Fruit fly (Drosophila melanogaster) whole organism, embryonic: ENCODE data around the gene Rcd5.

Experiments used
- B-H1 ChIP-seq: fragments of 200-800 bp; sonication (Bioruptor generic); IDR thresholded peaks from 3 replicates; pipeline ENCODE4 v1.3.6; 2022; ENCODE audit warnings: missing biosample characterization, missing genetic modification characterization
- CG11093 ChIP-seq: fragments of 200-800 bp; sonication (Bioruptor generic); IDR thresholded peaks from 3 replicates; pipeline ENCODE4 v1.3.6; 2022; ENCODE audit warnings: missing biosample characterization, missing genetic modification characterization
- CG11504 ChIP-seq: fragments of 200-800 bp; sonication (Bioruptor generic); optimal IDR thresholded peaks from 3 replicates; lab custom pipeline; 2019; ENCODE audit warnings: missing biosample characterization, mild to moderate bottlenecking, missing genetic modification characterization, moderate library complexity
- CG11560 ChIP-seq: fragments of 200-800 bp; sonication (Bioruptor generic); IDR thresholded peaks from 3 replicates; pipeline ENCODE4 v1.3.6; 2022; ENCODE audit warnings: missing biosample characterization, missing genetic modification characterization
- CG1233 ChIP-seq: fragments of 200-800 bp; sonication (Bioruptor generic); optimal IDR thresholded peaks from 4 replicates; lab custom pipeline; 2018; ENCODE audit warnings: missing biosample characterization, mild to moderate bottlenecking, missing genetic modification characterization
- CG13287 ChIP-seq: fragments of 200-800 bp; sonication (Bioruptor generic); IDR thresholded peaks from 2 replicates; pipeline ENCODE4 v1.3.6; 2022; ENCODE audit warnings: missing biosample characterization, missing genetic modification characterization; ENCODE audit not compliant: partially characterized antibody
- CG1603 ChIP-seq: fragments of 200-800 bp; sonication (Bioruptor generic); optimal IDR thresholded peaks from 2 replicates; lab custom pipeline; 2019; ENCODE audit warnings: missing biosample characterization, mild to moderate bottlenecking, missing genetic modification characterization, moderate library complexity
- CG16813 ChIP-seq: fragments of 200-800 bp; sonication (Bioruptor generic); IDR thresholded peaks from 3 replicates; pipeline ENCODE4 v1.3.6; 2022; ENCODE audit warnings: missing biosample characterization, missing genetic modification characterization; ENCODE audit not compliant: partially characterized antibody
- CG17568 ChIP-seq: fragments of 200-800 bp; sonication (Bioruptor generic); optimal IDR thresholded peaks from 2 replicates; lab custom pipeline; 2018; ENCODE audit warnings: missing biosample characterization, mild to moderate bottlenecking, missing genetic modification characterization, moderate library complexity
- CG31441 ChIP-seq: fragments of 200-800 bp; sonication (Bioruptor generic); IDR thresholded peaks from 2 replicates; pipeline ENCODE4 v1.3.6; 2022; ENCODE audit warnings: missing biosample characterization, missing genetic modification characterization
- CG33213 ChIP-seq: fragments of 200-800 bp; sonication (Bioruptor generic); optimal IDR thresholded peaks from 3 replicates; lab custom pipeline; 2016; ENCODE audit warnings: missing biosample characterization, missing genetic modification characterization
- CG3407 ChIP-seq: fragments of 200-800 bp; sonication (Bioruptor generic); optimal IDR thresholded peaks from 2 replicates; lab custom pipeline; 2018; ENCODE audit warnings: missing biosample characterization, mild to moderate bottlenecking, missing genetic modification characterization
- CG3995 ChIP-seq: fragments of 200-800 bp; sonication (Bioruptor generic); optimal IDR thresholded peaks from 3 replicates; lab custom pipeline; 2016; ENCODE audit warnings: missing biosample characterization, missing genetic modification characterization
- CG4617 ChIP-seq: fragments of 200-800 bp; sonication (Bioruptor generic); optimal IDR thresholded peaks from 3 replicates; lab custom pipeline; 2016; ENCODE audit warnings: missing biosample characterization, missing genetic modification characterization, borderline replicate concordance
- CG4820 ChIP-seq: fragments of 200-800 bp; sonication (Bioruptor generic); optimal IDR thresholded peaks from 3 replicates; lab custom pipeline; 2016; ENCODE audit warnings: missing biosample characterization, missing genetic modification characterization
- CG6689 ChIP-seq: fragments of 200-800 bp; sonication (Bioruptor generic); IDR thresholded peaks from 2 replicates; pipeline ENCODE4 v1.3.6; 2022; ENCODE audit warnings: missing biosample characterization, missing genetic modification characterization
- CG7372 ChIP-seq: fragments of 200-800 bp; sonication (Bioruptor generic); IDR thresholded peaks from 2 replicates; pipeline ENCODE4 v1.3.6; 2022; ENCODE audit warnings: missing biosample characterization, missing genetic modification characterization
- CG7745 ChIP-seq: fragments of 200-800 bp; sonication (Bioruptor generic); optimal IDR thresholded peaks from 2 replicates; lab custom pipeline; 2018; ENCODE audit warnings: missing biosample characterization, mild to moderate bottlenecking, missing genetic modification characterization, moderate library complexity
- Chrac-16 ChIP-seq: fragments of 200-800 bp; sonication (Bioruptor generic); optimal IDR thresholded peaks from 3 replicates; lab custom pipeline; 2016; ENCODE audit warnings: missing biosample characterization, missing genetic modification characterization
- Drgx ChIP-seq: fragments of 200-800 bp; sonication (Bioruptor generic); IDR thresholded peaks from 2 replicates; pipeline ENCODE4 v1.3.6; 2022; ENCODE audit warnings: missing biosample characterization, missing genetic modification characterization
- ERR ChIP-seq: fragments of 200-800 bp; sonication (Bioruptor generic); optimal IDR thresholded peaks from 2 replicates; lab custom pipeline; 2016; ENCODE audit warnings: missing biosample characterization, missing genetic modification characterization
- Ets65A ChIP-seq: fragments of 200-800 bp; sonication (Bioruptor generic); peaks from one replicate; lab custom pipeline; 2016; ENCODE audit warnings: missing biosample characterization, missing genetic modification characterization
- H15 ChIP-seq: fragments of 200-800 bp; sonication (Bioruptor generic); IDR thresholded peaks from 3 replicates; pipeline ENCODE4 v1.3.6; 2022; ENCODE audit warnings: missing biosample characterization, missing genetic modification characterization
- Hey ChIP-seq: fragments of 200-800 bp; sonication (Bioruptor generic); optimal IDR thresholded peaks from 3 replicates; lab custom pipeline; 2018; ENCODE audit warnings: missing biosample characterization, mild to moderate bottlenecking, missing genetic modification characterization
- Kr ChIP-seq: fragments of 200-800 bp; sonication (Bioruptor generic); optimal IDR thresholded peaks from 2 replicates; lab custom pipeline; 2017; ENCODE audit warnings: missing biosample characterization, mild to moderate bottlenecking, missing genetic modification characterization
- Med ChIP-seq: fragments of 200-800 bp; sonication (Bioruptor generic); peaks from one replicate; lab custom pipeline; 2016; ENCODE audit warnings: missing biosample characterization, missing genetic modification characterization, mild to moderate bottlenecking, inconsistent platforms, moderate library complexity
- Mes4 ChIP-seq: fragments of 200-800 bp; sonication (Bioruptor generic); optimal IDR thresholded peaks from 2 replicates; lab custom pipeline; 2016; ENCODE audit warnings: missing biosample characterization, missing genetic modification characterization
- Oaz ChIP-seq: fragments of 200-800 bp; sonication (Bioruptor generic); IDR thresholded peaks from 2 replicates; pipeline ENCODE4 v1.3.6; 2022; ENCODE audit warnings: missing biosample characterization, missing genetic modification characterization
- Rx ChIP-seq: fragments of 200-800 bp; sonication (Bioruptor generic); IDR thresholded peaks from 2 replicates; pipeline ENCODE4 v1.3.6; 2022; ENCODE audit warnings: missing biosample characterization, missing genetic modification characterization
- Scr ChIP-seq: fragments of 200-800 bp; sonication (Bioruptor generic); IDR thresholded peaks from 2 replicates; pipeline ENCODE4 v1.3.6; 2022; ENCODE audit warnings: missing biosample characterization, missing genetic modification characterization; ENCODE audit not compliant: partially characterized antibody
- Sox102F ChIP-seq: fragments of 200-800 bp; sonication (Bioruptor generic); optimal IDR thresholded peaks from 2 replicates; lab custom pipeline; 2018; ENCODE audit warnings: missing biosample characterization, mild to moderate bottlenecking, missing genetic modification characterization, moderate library complexity
- ara ChIP-seq: fragments of 200-800 bp; sonication (Bioruptor generic); IDR thresholded peaks from 2 replicates; pipeline ENCODE4 v1.3.6; 2022; ENCODE audit warnings: missing biosample characterization, missing genetic modification characterization
- ase ChIP-seq: fragments of 200-800 bp; sonication (Bioruptor generic); IDR thresholded peaks from 3 replicates; pipeline ENCODE4 v1.3.6; 2022; ENCODE audit warnings: missing biosample characterization, missing genetic modification characterization
- bsh ChIP-seq, 2 experiments: fragments of 200-800 bp; sonication (Bioruptor generic); optimal IDR thresholded peaks; 2 replicates each; lab custom pipeline; 2017 to 2018; ENCODE audit warnings: mild to moderate bottlenecking in 2 of 2, missing biosample characterization in 2 of 2, missing genetic modification characterization in 2 of 2, moderate library complexity in 1 of 2
- chif ChIP-seq, 2 experiments: fragments of 200-800 bp; sonication (Bioruptor generic); optimal IDR thresholded peaks; 3 replicates each; lab custom pipeline; 2016; ENCODE audit warnings: missing biosample characterization in 2 of 2, missing genetic modification characterization in 2 of 2
- ci ChIP-seq: fragments of 200-800 bp; sonication (Bioruptor generic); IDR thresholded peaks from 3 replicates; pipeline ENCODE4 v1.3.6; 2022; ENCODE audit warnings: missing biosample characterization, missing genetic modification characterization
- dmrt11E ChIP-seq: fragments of 200-800 bp; sonication (Bioruptor generic); optimal IDR thresholded peaks from 3 replicates; lab custom pipeline; 2018; ENCODE audit warnings: missing biosample characterization, mild to moderate bottlenecking, missing genetic modification characterization, moderate library complexity
- gfzf ChIP-seq: fragments of 200-800 bp; sonication (Bioruptor generic); optimal IDR thresholded peaks from 2 replicates; lab custom pipeline; 2016; ENCODE audit warnings: missing biosample characterization, mild to moderate bottlenecking, missing genetic modification characterization, moderate library complexity
- grau ChIP-seq: fragments of 200-800 bp; optimal IDR thresholded peaks from 3 replicates; lab custom pipeline; 2019; ENCODE audit warnings: missing biosample characterization, mild to moderate bottlenecking, missing genetic modification characterization, moderate library complexity
- lola ChIP-seq, 3 experiments: fragments of >200 bp in 2 of 3; fragments of 200-800 bp in 1 of 3; sonication (Bioruptor generic) in 1 of 3; optimal IDR thresholded peaks; 2 replicates each; lab custom pipeline; 2017 to 2019; ENCODE audit warnings: missing biosample characterization in 3 of 3, missing genetic modification characterization in 3 of 3, mild to moderate bottlenecking in 1 of 3, moderate library complexity in 1 of 3
- nmo ChIP-seq: fragments of 200-800 bp; sonication (Bioruptor generic); optimal IDR thresholded peaks from 2 replicates; lab custom pipeline; 2018; ENCODE audit warnings: missing biosample characterization, mild to moderate bottlenecking, missing genetic modification characterization, moderate library complexity
- otp ChIP-seq: fragments of 200-800 bp; sonication (Bioruptor generic); IDR thresholded peaks from 3 replicates; pipeline ENCODE4, ENCODE4 v1.3.6; 2022; ENCODE audit warnings: missing biosample characterization, missing genetic modification characterization
- p53 ChIP-seq: fragments of 200-800 bp; sonication (Bioruptor generic); optimal IDR thresholded peaks from 2 replicates; lab custom pipeline; 2016; ENCODE audit warnings: missing biosample characterization, missing genetic modification characterization
- prd ChIP-seq, 3 experiments: fragments of >200 bp in 2 of 3; fragments of 200-800 bp in 1 of 3; sonication (Bioruptor generic) in 1 of 3; optimal IDR thresholded peaks in 2 of 3; IDR thresholded peaks in 1 of 3; 2 replicates in 2 of 3; 3 replicates in 1 of 3; pipeline versions ENCODE4 v1.3.6 to Lab custom; 2017 to 2022; ENCODE audit warnings: missing biosample characterization in 1 of 3, missing genetic modification characterization in 1 of 3
- repo ChIP-seq: fragments of 200-800 bp; sonication (Bioruptor generic); optimal IDR thresholded peaks from 2 replicates; lab custom pipeline; 2016; ENCODE audit warnings: missing biosample characterization, missing genetic modification characterization
- row ChIP-seq: fragments of 200-800 bp; sonication (Bioruptor generic); IDR thresholded peaks from 3 replicates; pipeline ENCODE4 v1.3.6; 2022; ENCODE audit warnings: missing biosample characterization, missing genetic modification characterization
- sens ChIP-seq: fragments of 200-800 bp; sonication (Bioruptor generic); peaks from one replicate; lab custom pipeline; 2016; ENCODE audit warnings: missing biosample characterization, missing genetic modification characterization
- slbo ChIP-seq: fragments of 200-800 bp; sonication (Bioruptor generic); IDR thresholded peaks from 2 replicates; pipeline ENCODE4 v1.3.6; 2022; ENCODE audit warnings: missing biosample characterization, missing genetic modification characterization
- ttk ChIP-seq: fragments of 200-800 bp; sonication (Bioruptor generic); IDR thresholded peaks from 2 replicates; pipeline ENCODE4 v2.1.2; 2022; ENCODE audit warnings: missing biosample characterization, missing genetic modification characterization
- wdn ChIP-seq: fragments of 200-800 bp; sonication (Bioruptor generic); IDR thresholded peaks from 2 replicates; pipeline ENCODE4 v1.3.6; 2022; ENCODE audit warnings: missing biosample characterization, missing genetic modification characterization
- zfh1 ChIP-seq: fragments of 200-800 bp; sonication (Bioruptor generic); IDR thresholded peaks from 3 replicates; pipeline ENCODE4 v1.3.6; 2022; ENCODE audit warnings: missing biosample characterization, missing genetic modification characterization

The Rcd5 gene

DNA sequence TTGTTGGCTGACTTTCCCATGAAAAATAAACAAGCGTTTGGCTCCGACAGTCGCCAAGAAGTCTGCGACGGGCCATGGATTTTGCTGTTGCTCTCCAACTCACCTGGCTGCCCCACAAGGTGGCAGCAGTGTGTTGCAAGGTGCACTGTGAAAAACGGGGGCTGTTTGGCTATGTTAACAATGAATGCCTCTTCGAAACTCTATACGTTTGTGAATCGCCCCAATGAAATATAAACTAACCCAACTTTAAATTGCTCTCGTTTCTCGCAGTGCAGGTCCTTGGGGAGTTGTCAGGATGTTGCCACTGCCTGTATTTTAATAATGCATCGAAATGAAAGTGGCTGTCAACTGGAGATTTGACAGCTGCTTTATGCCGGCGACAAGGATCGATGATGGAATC lies 26.0 kb upstream of the Rcd5 start:
- peak; percentile 8 for TF ChIP-seq Chrac-16 (GFP tag; lab: Kevin White, UChicago)
- peak; percentile 12 for TF ChIP-seq CG11504
- peak; percentile 23; the same call in 1 of the 2 replicates for TF ChIP-seq ara (GFP tag; lab: Robert Waterston, UW)
- TF ChIP-seq Kr: no peak
- peak; percentile 81 for TF ChIP-seq sens
- TF ChIP-seq otp (GFP tag; lab: Robert Waterston, UW): 0 out of 3 replicates have a peak, but pooled peaks have one; percentile 32
- TF ChIP-seq CG3407 (GFP tag; lab: Kevin White, UChicago): no peak
- TF ChIP-seq CG31441: 0 out of 2 replicates have a peak, but pooled peaks have one; percentile 16
- TF ChIP-seq CG1603 (tag; lab: Kevin White, UChicago): peak; percentile 36
- TF ChIP-seq Rx (GFP tag; lab: Robert Waterston, UW): no peak
- peak in 1 of 2 experiments; percentile 10 for TF ChIP-seq chif (GFP tag; optimal IDR thresholded peaks at IDR 0.05; lab: Kevin White, UChicago)
- TF ChIP-seq H15 (GFP tag; lab: Robert Waterston, UW): 0 out of 3 replicates have a peak, but pooled peaks have one; percentile 15
- TF ChIP-seq grau (tag; lab: Kevin White, UChicago): no peak
- TF ChIP-seq dmrt11E (tag; lab: Kevin White, UChicago): peak; percentile 28
- TF ChIP-seq B-H1 (GFP tag; lab: Robert Waterston, UW): no peak
- TF ChIP-seq gfzf: no peak
- 0 out of 2 replicates have a peak, but pooled peaks have one; percentile 7 for TF ChIP-seq ttk (GFP tag; lab: Robert Waterston, UW)
- TF ChIP-seq CG17568 (GFP tag; lab: Kevin White, UChicago): no peak
- 0 out of 3 replicates have a peak, but pooled peaks have one; percentile 18 for TF ChIP-seq ci (GFP tag; lab: Robert Waterston, UW)
- peak; percentile 16; the same call in 1 of the 2 replicates for TF ChIP-seq slbo (GFP tag; lab: Robert Waterston, UW)
- TF ChIP-seq CG3995 (GFP tag; lab: Kevin White, UChicago): no peak
- peak; percentile 13; the same call in 1 of the 2 replicates for TF ChIP-seq CG6689 (GFP tag; lab: Robert Waterston, UW)
- peak; percentile 28; the same call in 1 of the 3 replicates for TF ChIP-seq row
- TF ChIP-seq CG7372 (GFP tag; lab: Robert Waterston, UW): no peak
- no peak for TF ChIP-seq Oaz (GFP tag; lab: Robert Waterston, UW)
- no peak for TF ChIP-seq prd (optimal IDR thresholded peaks at IDR 0.05; lab: Kevin White, UChicago)
- peak; percentile 46; the same call in 1 of the 3 replicates for TF ChIP-seq prd (GFP tag; IDR thresholded peaks at IDR 0.05; lab: Robert Waterston, UW)
- TF ChIP-seq ase (GFP tag; lab: Robert Waterston, UW): peak; percentile 7; the same call in 1 of the 3 replicates
- peak; percentile 6 for TF ChIP-seq CG4820 (GFP tag; lab: Kevin White, UChicago)
- peak; percentile 34 for TF ChIP-seq Drgx
- TF ChIP-seq nmo: peak; percentile 14
- peak; percentile 70 for TF ChIP-seq Med
- TF ChIP-seq Sox102F (GFP tag; lab: Kevin White, UChicago): peak; percentile 25
- TF ChIP-seq lola (GFP tag; optimal IDR thresholded peaks at IDR 0.05; lab: Kevin White, UChicago): no peak
- TF ChIP-seq bsh (GFP tag; optimal IDR thresholded peaks at IDR 0.05; lab: Kevin White, UChicago): peak in 1 of 2 experiments; percentile 39
- peak; percentile 93 for TF ChIP-seq Ets65A (GFP tag; lab: Kevin White, UChicago)
- TF ChIP-seq Hey (tag; lab: Kevin White, UChicago): no peak
- TF ChIP-seq zfh1 (GFP tag; lab: Robert Waterston, UW): peak; percentile 46; the same call in 1 of the 3 replicates

DNA sequence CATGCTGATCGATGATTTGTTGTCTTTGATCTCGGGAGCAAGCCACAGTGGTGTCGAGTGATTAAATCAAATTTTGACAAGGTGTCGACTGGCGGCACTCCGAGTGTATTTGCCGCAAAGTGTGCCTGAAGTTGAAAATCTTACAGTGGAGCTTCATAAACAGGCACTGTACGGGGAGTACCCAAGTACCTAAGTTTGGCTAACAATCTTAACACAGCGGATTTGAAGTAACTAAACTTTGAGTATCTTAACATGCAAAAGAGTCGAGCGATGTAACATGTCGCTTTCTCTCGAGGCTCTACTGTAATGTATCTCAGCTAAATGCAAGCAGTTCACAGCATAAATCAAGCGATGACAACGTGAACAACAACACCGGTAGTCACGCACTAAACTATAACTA lies 23.6 kb upstream of the Rcd5 start:
- TF ChIP-seq CG7745 (tag; lab: Kevin White, UChicago) (no peak), CG1603 (tag; lab: Kevin White, UChicago) (peak; percentile 91), p53 (GFP tag; lab: Kevin White, UChicago) (peak; percentile 0), CG4617 (peak; percentile 16), CG16813 (GFP tag; lab: Robert Waterston, UW) (no peak), repo (GFP tag; lab: Kevin White, UChicago) (peak; percentile 24), Mes4 (peak; percentile 54), ERR (GFP tag; lab: Kevin White, UChicago) (no peak), CG13287 (GFP tag; lab: Robert Waterston, UW) (no peak), CG11093 (GFP tag; lab: Robert Waterston, UW) (peak; percentile 69; the same call in 1 of the 3 replicates), CG33213 (GFP tag; lab: Kevin White, UChicago) (peak; percentile 39), Scr (no peak), wdn (GFP tag; lab: Robert Waterston, UW) (no peak), CG1233 (GFP tag; lab: Kevin White, UChicago) (peak; percentile 60), CG11560 (peak; percentile 34; the same call in 1 of the 3 replicates)
